Fruit fly (Drosophila melanogaster): Measurements from ENCODE around the gene ovm.

ovm gene

DNA sequence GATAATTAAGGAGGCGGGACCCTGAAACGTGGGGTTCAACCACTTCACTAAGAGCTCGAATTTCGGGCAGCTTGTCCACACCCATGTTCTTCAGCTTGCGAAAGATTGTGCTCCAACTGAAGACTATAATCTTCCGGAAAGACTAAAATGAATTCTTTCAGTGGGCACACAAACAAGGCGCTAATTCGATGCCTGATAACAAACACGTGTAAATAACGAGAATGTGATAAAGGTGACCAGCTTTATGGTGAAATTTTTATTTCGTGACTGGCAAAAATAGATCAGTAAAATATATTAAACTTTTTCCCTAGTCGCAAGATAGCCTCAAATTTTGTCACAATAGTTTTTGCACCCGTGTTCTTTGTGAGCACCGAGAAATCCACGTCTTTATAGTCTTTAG, at the start of gene ovm, which contains the start of gene CG31975:
Gene ovm (minus strand): TSS at position 144 of the 400 bp plus-strand sequence.
Gene CG31975 (minus strand): TSS at position 144 of the 400 bp plus-strand sequence.
- TF ChIP-seq CG14655 (GFP tag; optimal IDR thresholded peaks at IDR 0.05) (no peak), CG17806 (tag; optimal IDR thresholded peaks at IDR 0.05) (no peak), Pif1B (GFP tag; optimal IDR thresholded peaks at IDR 0.05) (no peak), CG34367 (tag; optimal IDR thresholded peaks at IDR 0.05) (no peak), fd96Ca (GFP tag; IDR thresholded peaks at IDR 0.05) (no peak), CG8301 (tag; optimal IDR thresholded peaks at IDR 0.05) (no peak), gl (tag; optimal IDR thresholded peaks at IDR 0.05) (no peak)

DNA sequence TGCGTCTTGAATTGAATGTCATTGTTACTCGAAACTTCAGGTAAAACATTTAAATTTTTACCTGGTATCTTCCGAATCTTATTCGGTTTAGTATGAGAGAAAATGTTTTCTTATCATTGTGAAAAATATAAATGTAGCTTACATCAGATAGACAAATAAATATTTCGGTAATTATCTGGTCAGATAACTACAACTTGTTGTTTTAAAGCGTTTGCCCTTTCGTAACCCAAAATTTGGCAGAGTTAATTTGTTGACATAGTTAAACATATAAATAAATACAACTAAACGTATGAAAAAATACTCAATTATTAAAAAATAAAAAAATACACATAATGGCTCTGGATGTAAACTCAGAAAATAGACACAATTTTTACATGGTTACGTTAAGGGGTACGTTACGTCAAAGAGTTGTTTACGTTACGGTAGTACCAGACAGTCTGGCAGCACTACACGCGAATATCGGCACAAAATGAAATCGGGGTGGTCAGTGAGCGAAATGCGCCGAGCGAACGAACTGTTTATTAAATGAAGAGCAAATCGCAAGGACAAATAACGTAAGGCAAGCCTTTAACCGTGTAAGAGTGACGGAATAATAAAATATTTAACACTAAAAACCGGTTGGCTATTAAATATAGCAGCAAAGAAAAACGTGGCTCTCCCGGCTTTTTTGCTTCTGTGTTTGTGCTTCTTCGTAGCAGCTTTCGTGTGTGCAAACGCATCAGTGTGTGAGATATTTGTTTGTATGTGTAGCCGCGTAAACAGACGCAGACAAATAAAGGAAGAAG, 41.8 kb upstream of the ovm start:
- TF ChIP-seq CG4496 (GFP tag; IDR thresholded peaks at IDR 0.05) (peak; percentile 57), EcR (GFP tag; optimal IDR thresholded peaks at IDR 0.05) (peak; percentile 82), CG8159 (tag; optimal IDR thresholded peaks at IDR 0.05) (no peak), CG9948 (tag; optimal IDR thresholded peaks at IDR 0.05) (no peak)

DNA sequence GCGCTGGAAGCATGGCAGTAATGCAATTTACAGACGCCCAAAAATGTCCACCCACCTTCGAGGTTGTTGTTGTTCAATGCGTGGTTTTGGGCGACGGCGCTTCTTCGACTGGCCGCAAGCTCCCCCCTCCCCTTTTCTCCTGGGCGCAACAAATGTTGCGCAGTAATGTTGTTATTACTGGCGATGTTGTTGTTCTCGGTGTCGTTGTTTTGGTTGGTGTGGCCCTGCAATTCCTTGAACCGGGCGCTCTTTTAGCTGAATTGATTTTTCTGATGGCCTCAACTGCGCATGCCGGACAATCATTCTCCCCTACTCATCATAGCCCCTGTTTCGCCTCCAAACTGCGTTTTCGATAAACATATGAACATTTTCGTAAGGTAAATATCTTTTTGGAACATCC, 40.2 kb upstream of the ovm start:
- TF ChIP-seq CG14655 (GFP tag; optimal IDR thresholded peaks at IDR 0.05), result no peak

DNA sequence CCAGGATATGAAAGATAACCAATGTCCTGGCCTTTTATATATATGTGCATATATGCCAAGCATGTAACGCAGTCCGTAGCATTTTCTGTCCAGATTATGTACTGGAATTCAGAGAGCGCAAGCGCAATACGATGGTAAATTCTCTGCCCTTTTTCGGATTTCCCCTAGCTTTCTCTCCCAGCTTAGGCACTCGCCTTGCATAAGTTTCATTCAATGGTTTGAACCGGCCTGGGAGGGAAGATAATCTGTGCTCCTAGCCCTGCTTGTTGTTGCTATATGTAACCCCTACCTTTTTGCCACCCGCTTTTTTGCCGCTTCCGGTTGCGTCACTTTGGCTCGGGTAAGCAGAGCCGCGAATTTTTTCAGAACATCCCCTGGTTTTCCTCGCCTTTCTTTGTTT, 38.3 kb upstream of the ovm start:
- TF ChIP-seq CG8301 (tag; optimal IDR thresholded peaks at IDR 0.05) (no peak), EcR (GFP tag; optimal IDR thresholded peaks at IDR 0.05) (no peak), CG32121 (GFP tag; IDR thresholded peaks at IDR 0.05) (no peak), gl (tag; optimal IDR thresholded peaks at IDR 0.05) (no peak), fd96Ca (GFP tag; IDR thresholded peaks at IDR 0.05) (no peak), CG10348 (GFP tag; IDR thresholded peaks at IDR 0.05) (no peak), CG17806 (tag; optimal IDR thresholded peaks at IDR 0.05) (no peak), Snoo (tag; optimal IDR thresholded peaks at IDR 0.05) (no peak), CG8159 (tag; optimal IDR thresholded peaks at IDR 0.05) (no peak), CG4496 (GFP tag; IDR thresholded peaks at IDR 0.05) (no peak), CG15710 (tag; optimal IDR thresholded peaks at IDR 0.05) (no peak), D1 (tag; optimal IDR thresholded peaks at IDR 0.05) (no peak), CG13204 (GFP tag; optimal IDR thresholded peaks at IDR 0.05) (no peak), CG14655 (GFP tag; optimal IDR thresholded peaks at IDR 0.05) (no peak), Ets98B (GFP tag; IDR thresholded peaks at IDR 0.05) (no peak), CG12605 (GFP tag; IDR thresholded peaks at IDR 0.05) (no peak), Pif1B (GFP tag; optimal IDR thresholded peaks at IDR 0.05) (no peak), CG9948 (tag; optimal IDR thresholded peaks at IDR 0.05) (no peak)

DNA sequence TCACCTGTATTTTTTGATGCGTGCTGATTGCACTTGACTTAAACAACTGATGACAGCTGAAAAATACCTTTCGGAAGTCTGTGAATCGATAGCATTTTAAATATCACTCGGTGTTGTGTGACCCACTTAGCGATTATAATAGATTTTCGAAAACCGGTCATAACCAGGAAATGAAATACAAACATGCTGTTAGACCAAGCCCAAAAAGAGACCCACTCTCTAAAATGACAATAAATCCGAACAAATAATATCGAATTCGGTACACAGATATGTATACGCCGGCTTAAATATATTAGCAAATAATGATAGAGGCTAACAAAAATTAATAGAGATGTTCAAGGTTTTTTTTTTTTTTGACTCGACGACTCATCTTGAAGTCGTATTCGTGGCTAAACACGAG, 34.9 kb upstream of the ovm start:
- TF ChIP-seq D1 (tag; optimal IDR thresholded peaks at IDR 0.05), result no peak
- no peak for TF ChIP-seq CG9948 (tag; optimal IDR thresholded peaks at IDR 0.05)
- TF ChIP-seq gl (tag; optimal IDR thresholded peaks at IDR 0.05), result no peak
- TF ChIP-seq CG17806 (tag; optimal IDR thresholded peaks at IDR 0.05), result no peak
- no peak for TF ChIP-seq fd96Ca (GFP tag; IDR thresholded peaks at IDR 0.05)
- no peak for TF ChIP-seq CG14655 (GFP tag; optimal IDR thresholded peaks at IDR 0.05)
- no peak for TF ChIP-seq Ets98B (GFP tag; IDR thresholded peaks at IDR 0.05)
- no peak for TF ChIP-seq Pif1A (GFP tag; optimal IDR thresholded peaks at IDR 0.05)
- no peak for TF ChIP-seq CG10348 (GFP tag; IDR thresholded peaks at IDR 0.05)
- TF ChIP-seq CG15710 (tag; optimal IDR thresholded peaks at IDR 0.05), result no peak
- TF ChIP-seq CG34367 (tag; optimal IDR thresholded peaks at IDR 0.05), result no peak
- TF ChIP-seq CG8159 (tag; optimal IDR thresholded peaks at IDR 0.05), result no peak
- no peak for TF ChIP-seq CG12605 (GFP tag; IDR thresholded peaks at IDR 0.05)
- no peak for TF ChIP-seq EcR (GFP tag; optimal IDR thresholded peaks at IDR 0.05)
- TF ChIP-seq CG32121 (GFP tag; IDR thresholded peaks at IDR 0.05), result no peak

DNA sequence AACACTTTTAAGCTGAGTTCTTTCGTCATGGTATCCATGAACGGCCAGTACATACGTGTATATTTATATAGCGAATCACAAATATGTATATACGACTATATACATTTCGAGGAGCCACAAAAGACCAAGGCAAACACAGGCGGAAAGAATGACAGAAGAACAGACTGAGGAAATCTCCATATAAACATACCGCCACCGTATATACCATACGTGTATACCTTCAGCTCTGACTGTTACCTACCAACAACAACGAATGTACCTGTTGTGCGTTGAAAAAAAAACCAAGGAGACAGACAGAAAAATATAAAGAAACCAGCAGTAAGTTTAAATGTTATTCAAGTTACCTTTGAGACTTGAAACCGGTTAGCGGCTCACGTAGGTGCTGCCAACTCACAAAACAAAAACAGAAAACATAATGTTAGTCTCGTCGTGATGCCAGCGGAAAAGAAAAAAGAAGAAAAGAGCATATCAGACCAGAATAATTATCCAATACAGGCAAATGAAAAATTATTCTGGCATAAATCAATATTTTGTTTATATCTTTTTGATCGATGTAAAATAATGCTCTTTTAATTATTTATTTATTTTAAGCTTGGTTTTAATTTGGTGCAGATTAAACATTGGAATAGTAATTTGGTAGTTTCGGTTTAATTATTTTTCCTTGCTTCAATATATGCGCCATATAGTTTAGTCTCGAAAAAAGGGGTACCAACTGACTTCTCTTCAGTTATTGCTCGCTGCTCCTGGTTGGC, 30.9 kb upstream of the ovm start:
- peak; percentile 48 for TF ChIP-seq CG15710 (tag; optimal IDR thresholded peaks at IDR 0.05)
- TF ChIP-seq fd96Ca (GFP tag; IDR thresholded peaks at IDR 0.05), result no peak
- peak; percentile 32 for TF ChIP-seq Pif1A (GFP tag; optimal IDR thresholded peaks at IDR 0.05)
- TF ChIP-seq Pif1B (GFP tag; optimal IDR thresholded peaks at IDR 0.05), result peak; percentile 54
- peak; percentile 22 for TF ChIP-seq CG17806 (tag; optimal IDR thresholded peaks at IDR 0.05)
- no peak for TF ChIP-seq CG4496 (GFP tag; IDR thresholded peaks at IDR 0.05)
- peak; percentile 45 for TF ChIP-seq CG13204 (GFP tag; optimal IDR thresholded peaks at IDR 0.05)
- TF ChIP-seq CG14655 (GFP tag; optimal IDR thresholded peaks at IDR 0.05), result no peak
- no peak for TF ChIP-seq Ets98B (GFP tag; IDR thresholded peaks at IDR 0.05)
- peak; percentile 38 for TF ChIP-seq Snoo (tag; optimal IDR thresholded peaks at IDR 0.05)
- peak; percentile 55; the same call in 1 of the 2 replicates for TF ChIP-seq CG12605 (GFP tag; IDR thresholded peaks at IDR 0.05)
- TF ChIP-seq D1 (tag; optimal IDR thresholded peaks at IDR 0.05), result no peak
- TF ChIP-seq CG34367 (tag; optimal IDR thresholded peaks at IDR 0.05), result peak; percentile 37
- no peak for TF ChIP-seq CG32121 (GFP tag; IDR thresholded peaks at IDR 0.05)
- peak; percentile 14 for TF ChIP-seq CG8301 (tag; optimal IDR thresholded peaks at IDR 0.05)
- TF ChIP-seq rn (GFP tag; IDR thresholded peaks at IDR 0.05), result no peak
- peak; percentile 23 for TF ChIP-seq CG8159 (tag; optimal IDR thresholded peaks at IDR 0.05)
- TF ChIP-seq CG9948 (tag; optimal IDR thresholded peaks at IDR 0.05), result peak; percentile 36
- peak; percentile 80 for TF ChIP-seq EcR (GFP tag; optimal IDR thresholded peaks at IDR 0.05)
- no peak for TF ChIP-seq CG10348 (GFP tag; IDR thresholded peaks at IDR 0.05)
- TF ChIP-seq gl (tag; optimal IDR thresholded peaks at IDR 0.05), result peak; percentile 52
